Fruit fly (Drosophila melanogaster) whole organism, embryonic: ENCODE data around the gene Mtr3.

Source experiments
- Atf3 ChIP-seq: fragments of 200-800 bp; sonication (Bioruptor generic); optimal IDR thresholded peaks from 3 replicates; lab custom pipeline; 2016; ENCODE audit warnings: missing biosample characterization, missing genetic modification characterization
- B-H1 ChIP-seq: fragments of 200-800 bp; sonication (Bioruptor generic); IDR thresholded peaks from 3 replicates; pipeline ENCODE4 v1.3.6; 2022; ENCODE audit warnings: missing biosample characterization, missing genetic modification characterization
- CG10321 ChIP-seq: fragments of 200-800 bp; sonication (Bioruptor generic); IDR thresholded peaks from 2 replicates; pipeline ENCODE4 v1.3.6; 2022; ENCODE audit warnings: missing biosample characterization, missing genetic modification characterization
- CG10431 ChIP-seq: fragments of 200-800 bp; sonication (Bioruptor generic); optimal IDR thresholded peaks from 3 replicates; lab custom pipeline; 2018; ENCODE audit warnings: missing biosample characterization, mild to moderate bottlenecking, missing genetic modification characterization
- CG12236 ChIP-seq: fragments of 200-800 bp; sonication (Bioruptor generic); optimal IDR thresholded peaks from 2 replicates; lab custom pipeline; 2016; ENCODE audit warnings: missing biosample characterization, missing genetic modification characterization
- CG13287 ChIP-seq: fragments of 200-800 bp; sonication (Bioruptor generic); IDR thresholded peaks from 2 replicates; pipeline ENCODE4 v1.3.6; 2022; ENCODE audit warnings: missing biosample characterization, missing genetic modification characterization; ENCODE audit not compliant: partially characterized antibody
- CG13624 ChIP-seq: fragments of 200-800 bp; sonication (Bioruptor generic); optimal IDR thresholded peaks from 2 replicates; lab custom pipeline; 2016; ENCODE audit warnings: missing biosample characterization, missing genetic modification characterization
- CG13775 ChIP-seq: fragments of 200-800 bp; sonication (Bioruptor generic); optimal IDR thresholded peaks from 3 replicates; lab custom pipeline; 2017; ENCODE audit warnings: missing biosample characterization, mild to moderate bottlenecking, missing genetic modification characterization
- CG13894 ChIP-seq: fragments of 200-800 bp; sonication (Bioruptor generic); optimal IDR thresholded peaks from 3 replicates; lab custom pipeline; 2018; ENCODE audit warnings: missing biosample characterization, mild to moderate bottlenecking, missing genetic modification characterization, moderate library complexity
- CG14014 ChIP-seq: fragments of 200-800 bp; sonication (Bioruptor generic); IDR thresholded peaks from 2 replicates; pipeline ENCODE4 v1.3.6; 2022; ENCODE audit warnings: missing biosample characterization, missing genetic modification characterization
- CG15601 ChIP-seq: fragments of 200-800 bp; sonication (Bioruptor generic); optimal IDR thresholded peaks from 3 replicates; lab custom pipeline; 2019; ENCODE audit warnings: missing biosample characterization, mild to moderate bottlenecking, missing genetic modification characterization, moderate library complexity
- CG1603 ChIP-seq: fragments of 200-800 bp; sonication (Bioruptor generic); optimal IDR thresholded peaks from 2 replicates; lab custom pipeline; 2019; ENCODE audit warnings: missing biosample characterization, mild to moderate bottlenecking, missing genetic modification characterization, moderate library complexity
- CG17385 ChIP-seq: fragments of 200-800 bp; sonication (Bioruptor generic); optimal IDR thresholded peaks from 3 replicates; lab custom pipeline; 2018; ENCODE audit warnings: missing biosample characterization, mild to moderate bottlenecking, missing genetic modification characterization
- CG18011 ChIP-seq: fragments of 200-800 bp; sonication (Bioruptor generic); optimal IDR thresholded peaks from 2 replicates; lab custom pipeline; 2017; ENCODE audit warnings: missing biosample characterization, missing genetic modification characterization, mild to moderate bottlenecking, moderate library complexity, missing genotype
- CG18619 ChIP-seq: fragments of 200-800 bp; sonication (Bioruptor generic); optimal IDR thresholded peaks from 3 replicates; lab custom pipeline; 2017; ENCODE audit warnings: missing biosample characterization, mild to moderate bottlenecking, missing genetic modification characterization
- CG2129 ChIP-seq: fragments of 200-800 bp; sonication (Bioruptor generic); IDR thresholded peaks from 2 replicates; pipeline ENCODE4 v1.3.6; 2022; ENCODE audit warnings: missing biosample characterization, missing genetic modification characterization; ENCODE audit not compliant: partially characterized antibody
- CG3065 ChIP-seq: fragments of 200-800 bp; sonication (Bioruptor generic); optimal IDR thresholded peaks from 2 replicates; lab custom pipeline; 2016; ENCODE audit warnings: missing biosample characterization, missing genetic modification characterization
- CG33557 ChIP-seq: fragments of 200-800 bp; sonication (Bioruptor generic); optimal IDR thresholded peaks from 2 replicates; lab custom pipeline; 2019; ENCODE audit warnings: missing biosample characterization, mild to moderate bottlenecking, missing genetic modification characterization, moderate library complexity
- CG3407 ChIP-seq: fragments of 200-800 bp; sonication (Bioruptor generic); optimal IDR thresholded peaks from 2 replicates; lab custom pipeline; 2018; ENCODE audit warnings: missing biosample characterization, mild to moderate bottlenecking, missing genetic modification characterization
- CG3847 ChIP-seq: fragments of 200-800 bp; sonication (Bioruptor generic); IDR thresholded peaks from 2 replicates; pipeline ENCODE4 v1.3.6; 2022; ENCODE audit warnings: missing biosample characterization, missing genetic modification characterization
- CG4820 ChIP-seq: fragments of 200-800 bp; sonication (Bioruptor generic); optimal IDR thresholded peaks from 3 replicates; lab custom pipeline; 2016; ENCODE audit warnings: missing biosample characterization, missing genetic modification characterization
- CG5245 ChIP-seq: fragments of 200-800 bp; sonication (Bioruptor generic); optimal IDR thresholded peaks from 3 replicates; lab custom pipeline; 2016; ENCODE audit warnings: missing biosample characterization, missing genetic modification characterization
- CG7987 ChIP-seq: fragments of 200-800 bp; sonication (Bioruptor generic); optimal IDR thresholded peaks from 2 replicates; lab custom pipeline; 2018; ENCODE audit warnings: missing biosample characterization, mild to moderate bottlenecking, missing genetic modification characterization, moderate library complexity
- CG9215 ChIP-seq: fragments of 200-800 bp; sonication (Bioruptor generic); IDR thresholded peaks from 2 replicates; pipeline ENCODE4 v1.3.6; 2022; ENCODE audit warnings: missing biosample characterization, missing genetic modification characterization
- CG9609 ChIP-seq: fragments of 200-800 bp; sonication (Bioruptor generic); optimal IDR thresholded peaks from 3 replicates; lab custom pipeline; 2016; ENCODE audit warnings: missing biosample characterization, missing genetic modification characterization
- D ChIP-seq, 2 experiments: fragments of 200-800 bp in 1 of 2; fragments of >200 bp in 1 of 2; sonication (Bioruptor generic) in 1 of 2; optimal IDR thresholded peaks; 2 replicates in 1 of 2; 3 replicates in 1 of 2; lab custom pipeline; 2017; ENCODE audit warnings: mild to moderate bottlenecking in 1 of 2, missing biosample characterization in 1 of 2, missing genetic modification characterization in 1 of 2, missing genetic modification reagents in 1 of 2
- Dref ChIP-seq: fragments of 200-800 bp; sonication (Bioruptor generic); IDR thresholded peaks from 2 replicates; pipeline ENCODE4 v1.3.6; 2022; ENCODE audit warnings: missing biosample characterization, missing genetic modification characterization
- E2f2 ChIP-seq: fragments of 200-800 bp; sonication (Bioruptor generic); IDR thresholded peaks from 2 replicates; pipeline ENCODE4 v1.3.6; 2022; ENCODE audit warnings: missing biosample characterization, missing genetic modification characterization
- HLH4C ChIP-seq: fragments of 200-800 bp; sonication (Bioruptor generic); IDR thresholded peaks from 3 replicates; pipeline ENCODE4 v1.3.6; 2022; ENCODE audit warnings: missing biosample characterization, missing genetic modification characterization; ENCODE audit not compliant: partially characterized antibody
- HLHmδ ChIP-seq: fragments of 200-800 bp; sonication (Bioruptor generic); optimal IDR thresholded peaks from 2 replicates; lab custom pipeline; 2018; ENCODE audit warnings: missing biosample characterization, mild to moderate bottlenecking, missing genetic modification characterization, moderate library complexity
- Meics ChIP-seq: fragments of 200-800 bp; sonication (Bioruptor generic); optimal IDR thresholded peaks from 2 replicates; lab custom pipeline; 2017; ENCODE audit warnings: missing biosample characterization, mild to moderate bottlenecking, missing genetic modification characterization
- Mes4 ChIP-seq: fragments of 200-800 bp; sonication (Bioruptor generic); optimal IDR thresholded peaks from 2 replicates; lab custom pipeline; 2016; ENCODE audit warnings: missing biosample characterization, missing genetic modification characterization
- Mrtf ChIP-seq: fragments of 200-800 bp; sonication (Bioruptor generic); IDR thresholded peaks from 3 replicates; pipeline ENCODE4 v1.3.6; 2022; ENCODE audit warnings: missing biosample characterization, missing genetic modification characterization
- NC2β ChIP-seq: fragments of 200-800 bp; sonication (Bioruptor generic); optimal IDR thresholded peaks from 2 replicates; lab custom pipeline; 2016; ENCODE audit warnings: missing biosample characterization, missing genetic modification characterization
- Oli ChIP-seq: fragments of 200-800 bp; sonication (Bioruptor generic); optimal IDR thresholded peaks from 2 replicates; lab custom pipeline; 2018; ENCODE audit warnings: missing biosample characterization, mild to moderate bottlenecking, missing genetic modification characterization, moderate library complexity
- TFAM ChIP-seq: fragments of 200-800 bp; sonication (Bioruptor generic); optimal IDR thresholded peaks from 2 replicates; lab custom pipeline; 2017; ENCODE audit warnings: missing biosample characterization, missing genetic modification characterization, inconsistent platforms
- ara ChIP-seq: fragments of 200-800 bp; sonication (Bioruptor generic); IDR thresholded peaks from 2 replicates; pipeline ENCODE4 v1.3.6; 2022; ENCODE audit warnings: missing biosample characterization, missing genetic modification characterization
- chn ChIP-seq: fragments of 200-800 bp; sonication (Bioruptor generic); optimal IDR thresholded peaks from 2 replicates; lab custom pipeline; 2016; ENCODE audit warnings: missing biosample characterization, missing genetic modification characterization
- da ChIP-seq: fragments of 200-800 bp; sonication (Bioruptor generic); optimal IDR thresholded peaks from 2 replicates; lab custom pipeline; 2016; ENCODE audit warnings: missing biosample characterization, missing genetic modification characterization
- dmrt11E ChIP-seq: fragments of 200-800 bp; sonication (Bioruptor generic); optimal IDR thresholded peaks from 3 replicates; lab custom pipeline; 2018; ENCODE audit warnings: missing biosample characterization, mild to moderate bottlenecking, missing genetic modification characterization, moderate library complexity
- gt ChIP-seq: fragments of 200-800 bp; sonication (Bioruptor generic); IDR thresholded peaks from 2 replicates; pipeline ENCODE4 v1.3.6; 2022; ENCODE audit warnings: missing biosample characterization, missing genetic modification characterization
- h ChIP-seq: fragments of >200 bp; optimal IDR thresholded peaks from 2 replicates; lab custom pipeline; 2017
- insv ChIP-seq, 2 experiments: fragments of 200-800 bp; sonication (Bioruptor generic); optimal IDR thresholded peaks; 3 replicates each; lab custom pipeline; 2016 to 2018; ENCODE audit warnings: missing biosample characterization in 2 of 2, missing genetic modification characterization in 2 of 2
- luna ChIP-seq: fragments of 200-800 bp; sonication (Bioruptor generic); optimal IDR thresholded peaks from 2 replicates; lab custom pipeline; 2016; ENCODE audit warnings: missing biosample characterization, missing genetic modification characterization
- mld ChIP-seq: fragments of 200-800 bp; sonication (Bioruptor generic); IDR thresholded peaks from 3 replicates; pipeline ENCODE4 v1.3.6; 2022; ENCODE audit warnings: missing biosample characterization, missing genetic modification characterization; ENCODE audit not compliant: partially characterized antibody
- pnt ChIP-seq: fragments of 200-800 bp; sonication (Bioruptor generic); optimal IDR thresholded peaks from 3 replicates; lab custom pipeline; 2016; ENCODE audit warnings: missing biosample characterization, missing genetic modification characterization
- slbo ChIP-seq: fragments of 200-800 bp; sonication (Bioruptor generic); IDR thresholded peaks from 2 replicates; pipeline ENCODE4 v1.3.6; 2022; ENCODE audit warnings: missing biosample characterization, missing genetic modification characterization
- stwl ChIP-seq: fragments of 200-800 bp; sonication (Bioruptor generic); optimal IDR thresholded peaks from 3 replicates; lab custom pipeline; 2018; ENCODE audit warnings: missing biosample characterization, mild to moderate bottlenecking, missing genetic modification characterization, moderate library complexity

The Mtr3 gene

dm6 chr3L:19922833-19923745 lies 9.6 kb upstream of the Mtr3 start, which contains the start of gene Pfdn6 (continued):
- peak; percentile 86 for TF ChIP-seq stwl (tag; lab: Kevin White, UChicago)
- no peak for TF ChIP-seq TFAM (GFP tag; lab: Kevin White, UChicago)
- no peak for TF ChIP-seq CG7987
- TF ChIP-seq CG18011, result peak; percentile 35
- peak; percentile 39 for TF ChIP-seq E2f2 (GFP tag; lab: Robert Waterston, UW)
- TF ChIP-seq insv (GFP tag; optimal IDR thresholded peaks at IDR 0.05; lab: Kevin White, UChicago), result peak in 1 of 2 experiments; percentile 68
- TF ChIP-seq CG13894, result no peak
- TF ChIP-seq HLH4C (GFP tag; lab: Robert Waterston, UW), result peak; percentile 82
- peak; percentile 42 for TF ChIP-seq Atf3
- TF ChIP-seq D (optimal IDR thresholded peaks at IDR 0.05; lab: Kevin White, UChicago), result no peak
- peak; percentile 55 for TF ChIP-seq D (GFP tag; optimal IDR thresholded peaks at IDR 0.05; lab: Kevin White, UChicago)
- peak; percentile 93 for TF ChIP-seq CG13775 (GFP tag; lab: Kevin White, UChicago)
- no peak for TF ChIP-seq CG17385 (GFP tag; lab: Kevin White, UChicago)
- peak; percentile 6 for TF ChIP-seq CG10431 (GFP tag; lab: Kevin White, UChicago)
- peak; percentile 82 for TF ChIP-seq dmrt11E (tag; lab: Kevin White, UChicago)
- TF ChIP-seq CG13624 (GFP tag; lab: Kevin White, UChicago), result peak; percentile 72
- TF ChIP-seq CG9609, result peak; percentile 90
- TF ChIP-seq CG15601 (tag; lab: Kevin White, UChicago), result peak; percentile 53
- no peak for TF ChIP-seq h (lab: Kevin White, UChicago)
- peak; percentile 53 for TF ChIP-seq CG3407 (GFP tag; lab: Kevin White, UChicago)
- TF ChIP-seq CG18619 (GFP tag; lab: Kevin White, UChicago), result peak; percentile 81
- no peak for TF ChIP-seq Meics
- TF ChIP-seq CG4820 (GFP tag; lab: Kevin White, UChicago), result peak; percentile 56
- TF ChIP-seq HLHmδ, result no peak
- peak; percentile 89 for TF ChIP-seq CG1603 (tag; lab: Kevin White, UChicago)
- TF ChIP-seq CG5245 (GFP tag; lab: Kevin White, UChicago), result peak; percentile 28
- TF ChIP-seq luna, result no peak
- TF ChIP-seq CG12236 (GFP tag; lab: Kevin White, UChicago), result peak; percentile 17
- TF ChIP-seq NC2β (GFP tag; lab: Kevin White, UChicago), result peak; percentile 75
- peak; percentile 25 for TF ChIP-seq CG3065 (GFP tag; lab: Kevin White, UChicago)
- TF ChIP-seq CG10321 (GFP tag; lab: Robert Waterston, UW), result no peak
- peak; percentile 41; the same call in 1 of the 3 replicates for TF ChIP-seq B-H1 (GFP tag; lab: Robert Waterston, UW)
- TF ChIP-seq CG14014 (GFP tag; lab: Robert Waterston, UW), result peak; percentile 65; the same call in 1 of the 2 replicates
- TF ChIP-seq Mrtf, result peak; percentile 75; the same call in 2 of the 3 replicates
- TF ChIP-seq ara (GFP tag; lab: Robert Waterston, UW), result 0 out of 2 replicates have a peak, but pooled peaks have one; percentile 35
- TF ChIP-seq Oli (tag; lab: Kevin White, UChicago), result no peak
- peak; percentile 82 for TF ChIP-seq chn (GFP tag; lab: Kevin White, UChicago)
- no peak for TF ChIP-seq CG2129
- TF ChIP-seq CG3847 (GFP tag; lab: Robert Waterston, UW), result peak; percentile 87
- peak; percentile 56 for TF ChIP-seq CG9215 (GFP tag; lab: Robert Waterston, UW)
- TF ChIP-seq Mes4 (GFP tag; lab: Kevin White, UChicago), result peak; percentile 42
- peak; percentile 44 for TF ChIP-seq pnt (GFP tag; lab: Kevin White, UChicago)
- peak; percentile 68 for TF ChIP-seq da
- TF ChIP-seq Dref, result 0 out of 2 replicates have a peak, but pooled peaks have one; percentile 25
- 0 out of 3 replicates have a peak, but pooled peaks have one; percentile 64 for TF ChIP-seq mld (GFP tag; lab: Robert Waterston, UW)
- TF ChIP-seq CG33557 (GFP tag; lab: Kevin White, UChicago), result peak; percentile 24
- peak; percentile 70 for TF ChIP-seq gt (GFP tag; lab: Robert Waterston, UW)
- peak; percentile 76 for TF ChIP-seq CG13287 (GFP tag; lab: Robert Waterston, UW)
- TF ChIP-seq slbo (GFP tag; lab: Robert Waterston, UW), result peak; percentile 88
